Worm (Caenorhabditis elegans) whole organism, L3 larva: ENCODE results near the gene fip-2.
A peak's percentile ranks its signal among the peaks of the same experiment; 100 is the strongest.

ENCODE experiments used
- R02D3.7 ChIP-seq: fragments of 150-350 bp; optimal IDR thresholded peaks from 2 replicates; lab custom pipeline; 2014; ENCODE audit warnings: missing biosample characterization, missing genetic modification characterization
- ZK546.5 ChIP-seq: sonication (generic microtip); optimal IDR thresholded peaks from 2 replicates; lab custom pipeline; 2017; ENCODE audit warnings: missing biosample characterization, missing genetic modification characterization
- aly-2 ChIP-seq: fragments of 150-350 bp; optimal IDR thresholded peaks from 2 replicates; lab custom pipeline; 2014; ENCODE audit warnings: missing biosample characterization, missing genetic modification characterization
- ama-1 ChIP-seq: fragments of 150-350 bp; optimal IDR thresholded peaks from 2 replicates; lab custom pipeline; 2018
- ceh-16 ChIP-seq: sonication (generic microtip); optimal IDR thresholded peaks from 2 replicates; lab custom pipeline; 2017; ENCODE audit warnings: missing biosample characterization, missing genetic modification characterization
- ceh-28 ChIP-seq: fragments of 150-350 bp; optimal IDR thresholded peaks from 2 replicates; lab custom pipeline; 2014; ENCODE audit warnings: missing biosample characterization, missing genetic modification reagents, missing genetic modification characterization
- ceh-82 ChIP-seq: fragments of 150-350 bp; optimal IDR thresholded peaks from 2 replicates; lab custom pipeline; 2014; ENCODE audit warnings: missing biosample characterization, missing genetic modification characterization
- ceh-9 ChIP-seq: sonication (generic microtip); optimal IDR thresholded peaks from 2 replicates; lab custom pipeline; 2018; ENCODE audit warnings: missing biosample characterization, missing genetic modification characterization
- daf-12 ChIP-seq: fragments of 150-350 bp; optimal IDR thresholded peaks from 2 replicates; lab custom pipeline; 2014; ENCODE audit warnings: missing biosample characterization, missing genetic modification reagents, missing genetic modification characterization
- egl-27 ChIP-seq: sonication (generic microtip); optimal IDR thresholded peaks from 4 replicates; lab custom pipeline; 2017; ENCODE audit warnings: missing biosample characterization, missing genetic modification reagents, missing genetic modification characterization
- egl-5 ChIP-seq: fragments of 150-350 bp; optimal IDR thresholded peaks from 2 replicates; lab custom pipeline; 2017; ENCODE audit warnings: missing biosample characterization, missing genetic modification reagents, missing genetic modification characterization, inconsistent platforms
- elt-1 ChIP-seq: fragments of 150-350 bp; optimal IDR thresholded peaks from 2 replicates; lab custom pipeline; 2014; ENCODE audit warnings: missing biosample characterization, missing genetic modification characterization
- elt-2 ChIP-seq: sonication (generic microtip); optimal IDR thresholded peaks from 2 replicates; lab custom pipeline; 2016; ENCODE audit warnings: missing genetic modification reagents, mild to moderate bottlenecking, missing genetic modification characterization, missing compliant biosample characterization
- elt-3 ChIP-seq, 3 experiments: fragments of 150-350 bp in 1 of 3; sonication (generic microtip) in 2 of 3; optimal IDR thresholded peaks; 2 replicates in 2 of 3; 4 replicates in 1 of 3; lab custom pipeline; 2014 to 2017; ENCODE audit warnings: missing biosample characterization in 3 of 3, missing genetic modification characterization in 3 of 3
- eor-1 ChIP-seq, 2 experiments: fragments of 150-350 bp; optimal IDR thresholded peaks; 2 replicates each; lab custom pipeline; 2014 to 2018; ENCODE audit warnings: missing biosample characterization in 2 of 2, missing genetic modification characterization in 2 of 2
- fkh-10 ChIP-seq: sonication (generic microtip); optimal IDR thresholded peaks from 2 replicates; lab custom pipeline; 2017; ENCODE audit warnings: missing biosample characterization, missing genetic modification reagents, missing genetic modification characterization
- fkh-2 ChIP-seq: fragments of 150-350 bp; optimal IDR thresholded peaks from 2 replicates; lab custom pipeline; 2014; ENCODE audit warnings: missing biosample characterization, missing genetic modification reagents, missing genetic modification characterization
- fos-1 ChIP-seq: fragments of 150-350 bp; optimal IDR thresholded peaks from 2 replicates; lab custom pipeline; 2014; ENCODE audit warnings: missing biosample characterization, missing genetic modification characterization
- hmg-11 ChIP-seq: sonication (generic microtip); optimal IDR thresholded peaks from 2 replicates; lab custom pipeline; 2016; ENCODE audit warnings: missing genetic modification characterization, missing compliant biosample characterization
- jun-1 ChIP-seq: fragments of 150-350 bp; optimal IDR thresholded peaks from 2 replicates; lab custom pipeline; 2014; ENCODE audit warnings: missing biosample characterization, missing genetic modification reagents, missing genetic modification characterization
- lin-15B ChIP-seq: fragments of 150-350 bp; optimal IDR thresholded peaks from 2 replicates; lab custom pipeline; 2014; ENCODE audit warnings: missing biosample characterization, missing genetic modification characterization
- lin-39 ChIP-seq: fragments of 150-350 bp; optimal IDR thresholded peaks from 2 replicates; lab custom pipeline; 2018; ENCODE audit warnings: missing biosample characterization, missing genetic modification reagents, missing genetic modification characterization
- lsy-12 ChIP-seq: sonication (generic microtip); optimal IDR thresholded peaks from 2 replicates; lab custom pipeline; 2016; ENCODE audit warnings: mild to moderate bottlenecking, missing genetic modification characterization, missing compliant biosample characterization
- mdl-1 ChIP-seq: fragments of 150-350 bp; optimal IDR thresholded peaks from 2 replicates; lab custom pipeline; 2014; ENCODE audit warnings: missing biosample characterization, missing genetic modification characterization
- mml-1 ChIP-seq: fragments of 150-350 bp; sonication (generic microtip); optimal IDR thresholded peaks from 3 replicates; lab custom pipeline; 2014; ENCODE audit warnings: missing biosample characterization, missing genetic modification characterization
- nfya-1 ChIP-seq: sonication (generic microtip); optimal IDR thresholded peaks from 2 replicates; lab custom pipeline; 2017; ENCODE audit warnings: missing genetic modification characterization, mild to moderate bottlenecking, missing compliant biosample characterization, antibody characterized with exemption, moderate library complexity; ENCODE audit not compliant: insufficient read depth
- nhr-11 ChIP-seq: fragments of 150-350 bp; optimal IDR thresholded peaks from 2 replicates; lab custom pipeline; 2014; ENCODE audit warnings: missing biosample characterization, missing genetic modification characterization
- nhr-12 ChIP-seq: fragments of 150-350 bp; optimal IDR thresholded peaks from 2 replicates; lab custom pipeline; 2014; ENCODE audit warnings: missing biosample characterization, missing genetic modification characterization
- nhr-23 ChIP-seq: fragments of 150-350 bp; optimal IDR thresholded peaks from 2 replicates; lab custom pipeline; 2014; ENCODE audit warnings: missing biosample characterization, missing genetic modification reagents, missing genetic modification characterization
- nhr-237 ChIP-seq: fragments of 150-350 bp; optimal IDR thresholded peaks from 2 replicates; lab custom pipeline; 2014; ENCODE audit warnings: missing biosample characterization, missing genetic modification characterization
- nhr-25 ChIP-seq: sonication (generic microtip); optimal IDR thresholded peaks from 2 replicates; lab custom pipeline; 2017; ENCODE audit warnings: missing biosample characterization, missing genetic modification characterization
- nhr-28 ChIP-seq: fragments of 150-350 bp; optimal IDR thresholded peaks from 2 replicates; lab custom pipeline; 2014; ENCODE audit warnings: missing biosample characterization, missing genetic modification characterization
- nhr-43 ChIP-seq: sonication (generic microtip); optimal IDR thresholded peaks from 2 replicates; lab custom pipeline; 2016; ENCODE audit warnings: mild to moderate bottlenecking, missing genetic modification characterization, missing compliant biosample characterization; ENCODE audit not compliant: poor library complexity, severe bottlenecking
- nhr-67 ChIP-seq: fragments of 150-350 bp; optimal IDR thresholded peaks from 2 replicates; lab custom pipeline; 2014; ENCODE audit warnings: missing biosample characterization, missing genetic modification characterization
- nhr-76 ChIP-seq: fragments of 150-350 bp; sonication (generic microtip); optimal IDR thresholded peaks from 5 replicates; lab custom pipeline; 2014; ENCODE audit warnings: missing biosample characterization, missing genetic modification characterization
- nhr-77 ChIP-seq: fragments of 150-350 bp; optimal IDR thresholded peaks from 2 replicates; lab custom pipeline; 2014; ENCODE audit warnings: missing biosample characterization, missing genetic modification characterization
- pha-4 ChIP-seq: fragments of 150-350 bp; optimal IDR thresholded peaks from 2 replicates; lab custom pipeline; 2014; ENCODE audit warnings: missing biosample characterization, missing genetic modification reagents, missing genetic modification characterization
- pqm-1 ChIP-seq: fragments of 150-350 bp; optimal IDR thresholded peaks from 2 replicates; lab custom pipeline; 2017; ENCODE audit warnings: missing biosample characterization, missing genetic modification characterization, inconsistent platforms
- sea-2 ChIP-seq: fragments of 150-350 bp; sonication (generic microtip); optimal IDR thresholded peaks from 4 replicates; lab custom pipeline; 2014; ENCODE audit warnings: missing biosample characterization, missing genetic modification reagents, missing genetic modification characterization
- skn-1 ChIP-seq: fragments of 150-350 bp; optimal IDR thresholded peaks from 2 replicates; lab custom pipeline; 2014; ENCODE audit warnings: missing biosample characterization, missing genetic modification characterization
- snpc-4 ChIP-seq: fragments of 150-350 bp; optimal IDR thresholded peaks from 2 replicates; lab custom pipeline; 2014; ENCODE audit warnings: missing biosample characterization, missing genetic modification characterization
- tbx-2 ChIP-seq: sonication (generic microtip); optimal IDR thresholded peaks from 2 replicates; lab custom pipeline; 2016; ENCODE audit warnings: mild to moderate bottlenecking, missing genetic modification characterization, missing compliant biosample characterization
- unc-39 ChIP-seq: sonication (generic microtip); optimal IDR thresholded peaks from 4 replicates; lab custom pipeline; 2017; ENCODE audit warnings: missing biosample characterization, missing genetic modification characterization
- unc-62 ChIP-seq: fragments of 150-350 bp; sonication (generic microtip); optimal IDR thresholded peaks from 4 replicates; lab custom pipeline; 2014; ENCODE audit warnings: missing biosample characterization, missing genetic modification reagents, missing genetic modification characterization
- zag-1 ChIP-seq: fragments of 150-350 bp; optimal IDR thresholded peaks from 2 replicates; lab custom pipeline; 2014; ENCODE audit warnings: missing biosample characterization, missing genetic modification characterization
- ztf-11 ChIP-seq: fragments of 150-350 bp; optimal IDR thresholded peaks from 2 replicates; lab custom pipeline; 2014; ENCODE audit warnings: missing biosample characterization, missing genetic modification characterization
- ztf-4 ChIP-seq: fragments of 150-350 bp; optimal IDR thresholded peaks from 2 replicates; lab custom pipeline; 2014; ENCODE audit warnings: missing biosample characterization, missing genetic modification characterization

Gene fip-2

DNA sequence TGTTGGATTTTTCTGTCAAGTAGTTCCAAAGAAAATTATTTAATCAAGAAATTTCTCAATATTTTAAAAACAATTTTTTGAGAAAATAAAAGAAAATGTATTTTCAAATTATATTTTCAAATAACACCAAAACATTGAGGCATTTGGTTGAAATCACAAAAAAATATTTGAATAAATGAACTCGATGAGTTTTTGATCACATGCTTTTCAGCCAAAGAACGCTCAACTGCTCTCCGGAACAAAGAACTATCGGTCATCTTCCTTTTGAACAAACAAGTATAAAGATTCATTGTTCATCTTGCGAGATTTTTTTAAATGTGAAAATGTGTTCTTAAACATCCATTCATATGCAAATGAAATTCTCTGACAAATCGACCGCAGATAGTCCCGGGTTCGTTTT, 27.2 kb downstream of the fip-2 start:
- peak; percentile 41 for TF ChIP-seq fkh-10 (GFP tag; lab: Kevin White, UChicago)
- TF ChIP-seq elt-1, result no peak
- TF ChIP-seq pha-4 (tag; lab: Kevin White, UChicago), result peak; percentile 50
- TF ChIP-seq pqm-1 (tag; lab: Kevin White, UChicago), result peak; percentile 61
- TF ChIP-seq ztf-4, result no peak

DNA sequence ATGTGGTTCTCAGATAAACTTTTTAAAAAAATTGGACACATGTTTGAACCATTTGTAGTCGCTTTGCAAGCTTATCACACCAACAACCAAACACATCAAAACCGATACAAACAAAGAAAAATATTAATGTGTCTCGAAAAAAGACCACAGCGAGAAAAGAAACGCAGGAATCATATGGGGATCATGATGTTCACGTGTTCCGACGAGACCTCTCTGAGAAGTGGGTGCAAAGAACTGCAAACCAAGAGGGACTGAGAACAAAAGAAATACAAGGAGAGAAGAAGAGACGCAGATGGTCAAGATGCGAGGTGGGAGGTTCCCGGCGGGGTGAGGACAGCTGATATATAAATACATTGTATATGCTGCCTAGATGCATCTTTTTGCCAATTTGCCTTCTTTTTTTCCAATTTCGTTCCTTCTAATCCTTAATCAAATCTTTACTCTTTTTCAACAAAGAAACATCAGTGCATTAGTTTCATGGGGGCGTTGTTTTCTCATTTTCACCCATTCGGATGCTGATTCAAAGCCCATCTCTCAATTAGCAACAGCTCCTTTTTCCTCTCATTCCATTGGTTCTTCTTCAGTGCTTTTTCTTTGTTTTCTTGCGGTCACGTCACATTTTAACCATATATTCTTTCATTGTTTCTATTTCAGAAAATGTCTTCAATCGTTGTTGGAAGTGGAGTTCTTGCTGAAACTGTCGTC, 28.0 kb downstream of the fip-2 start, which contains the start of gene F21C10.10:
Gene F21C10.10 (plus strand): TSS at position 655 of the 705 bp plus-strand sequence.
- TF ChIP-seq mml-1, result peak; percentile 82
- TF ChIP-seq nhr-43, result peak; percentile 98
- TF ChIP-seq nhr-11 (tag; lab: Kevin White, UChicago), result peak; percentile 33
- TF ChIP-seq egl-5, result peak; percentile 84
- TF ChIP-seq mdl-1 (tag; lab: Kevin White, UChicago), result peak; percentile 89
- peak; percentile 94 for TF ChIP-seq nhr-25
- peak; percentile 57 for TF ChIP-seq tbx-2 (tag; lab: Kevin White, UChicago)
- no peak for TF ChIP-seq nhr-28 (tag; lab: Kevin White, UChicago)
- no peak for TF ChIP-seq elt-1
- TF ChIP-seq fos-1 (tag; lab: Kevin White, UChicago), result peak; percentile 15
- no peak for TF ChIP-seq ZK546.5 (tag; lab: Kevin White, UChicago)
- no peak for TF ChIP-seq unc-39 (tag; lab: Kevin White, UChicago)
- peak; percentile 84 for TF ChIP-seq lin-39 (tag; lab: Kevin White, UChicago)
- peak; percentile 65 for TF ChIP-seq ztf-4
- no peak for TF ChIP-seq sea-2 (GFP tag; lab: Kevin White, UChicago)
- no peak for TF ChIP-seq ztf-11 (tag; lab: Kevin White, UChicago)
- TF ChIP-seq hmg-11, result peak; percentile 62
- no peak for TF ChIP-seq fkh-2 (tag; lab: Kevin White, UChicago)
- peak; percentile 41 for TF ChIP-seq lsy-12 (tag; lab: Kevin White, UChicago)
- TF ChIP-seq elt-2 (tag; lab: Kevin White, UChicago), result peak; percentile 93
- peak; percentile 19 for TF ChIP-seq R02D3.7 (tag; lab: Kevin White, UChicago)
- TF ChIP-seq pqm-1 (tag; lab: Kevin White, UChicago), result peak; percentile 89
- TF ChIP-seq ceh-82 (tag; lab: Kevin White, UChicago), result no peak
- TF ChIP-seq jun-1, result peak; percentile 91
- peak; percentile 6 for TF ChIP-seq skn-1
- no peak for TF ChIP-seq ama-1 (lab: Kevin White, UChicago)
- TF ChIP-seq zag-1 (tag; lab: Kevin White, UChicago), result no peak
- no peak for TF ChIP-seq daf-12 (tag; lab: Kevin White, UChicago)
- TF ChIP-seq ceh-28 (tag; lab: Kevin White, UChicago), result peak; percentile 80
- TF ChIP-seq nhr-23 (tag; lab: Kevin White, UChicago), result peak; percentile 95
- peak in 2 of 3 experiments; percentile 43 to 81 for TF ChIP-seq elt-3 (tag; optimal IDR thresholded peaks at IDR 0.05; lab: Kevin White, UChicago)
- peak; percentile 92 for TF ChIP-seq nhr-76 (tag; lab: Kevin White, UChicago)
- no peak for TF ChIP-seq lin-15B (tag; lab: Kevin White, UChicago)
- peak; percentile 96 for TF ChIP-seq pha-4 (tag; lab: Kevin White, UChicago)
- no peak for TF ChIP-seq eor-1 (tag; optimal IDR thresholded peaks at IDR 0.05; lab: Kevin White, UChicago)
- TF ChIP-seq nfya-1 (tag; lab: Kevin White, UChicago), result peak; percentile 85
- TF ChIP-seq nhr-77 (tag; lab: Kevin White, UChicago), result peak; percentile 23
- TF ChIP-seq nhr-67 (tag; lab: Kevin White, UChicago), result no peak
- no peak for TF ChIP-seq ceh-16 (tag; lab: Kevin White, UChicago)
- TF ChIP-seq aly-2 (tag; lab: Kevin White, UChicago), result no peak
- no peak for TF ChIP-seq fkh-10 (GFP tag; lab: Kevin White, UChicago)
- TF ChIP-seq unc-62 (GFP tag; lab: Kevin White, UChicago), result peak; percentile 47
- TF ChIP-seq egl-27 (tag; lab: Kevin White, UChicago), result peak; percentile 54
- no peak for TF ChIP-seq nhr-237 (tag; lab: Kevin White, UChicago)
- TF ChIP-seq snpc-4 (tag; lab: Kevin White, UChicago), result peak; percentile 55
- TF ChIP-seq nhr-12 (tag; lab: Kevin White, UChicago), result no peak
- no peak for TF ChIP-seq ceh-9
